Worm (Caenorhabditis elegans): ENCODE results near the gene R13A1.1.

Gene R13A1.1

ce11 chrIV:7235382-7235917, 15.6 kb downstream of the R13A1.1 start (continued):
- TF ChIP-seq nhr-232 (tag; optimal IDR thresholded peaks at IDR 0.05), result no peak
- peak; percentile 75 for TF ChIP-seq ceh-18 (tag; optimal IDR thresholded peaks at IDR 0.05)
- TF ChIP-seq nhr-11 (tag; optimal IDR thresholded peaks at IDR 0.05), result no peak
- no peak for TF ChIP-seq dve-1 (tag; optimal IDR thresholded peaks at IDR 0.05)
- no peak for TF ChIP-seq rnt-1 (tag; optimal IDR thresholded peaks at IDR 0.05)
- no peak for TF ChIP-seq unc-86 (tag; optimal IDR thresholded peaks at IDR 0.05)
- TF ChIP-seq ceh-24 (tag; optimal IDR thresholded peaks at IDR 0.05), result no peak
- peak; percentile 83 for TF ChIP-seq ceh-34 (tag; optimal IDR thresholded peaks at IDR 0.05)
- peak; percentile 70 for TF ChIP-seq tbx-2 (tag; optimal IDR thresholded peaks at IDR 0.05)
- peak; percentile 9 for TF ChIP-seq ceh-2 (tag; optimal IDR thresholded peaks at IDR 0.05)
- no peak for TF ChIP-seq hlh-30 (tag; optimal IDR thresholded peaks at IDR 0.05; ENCODE audit: insufficient read depth)
- TF ChIP-seq lim-6 (tag; optimal IDR thresholded peaks at IDR 0.05), result no peak
- peak; percentile 45 for TF ChIP-seq ref-2 (tag; optimal IDR thresholded peaks at IDR 0.05)
- TF ChIP-seq npax-4 (tag; optimal IDR thresholded peaks at IDR 0.05), result no peak
- peak; percentile 52 for TF ChIP-seq F13H6.1 (tag; optimal IDR thresholded peaks at IDR 0.05)
- no peak for TF ChIP-seq ceh-22 (tag; optimal IDR thresholded peaks at IDR 0.05)
- TF ChIP-seq sox-2 (GFP tag; IDR thresholded peaks at IDR 0.05), result no peak

ce11 chrIV:7236248-7236772, 16.5 kb downstream of the R13A1.1 start:
- no peak for TF ChIP-seq ceh-2 (tag; optimal IDR thresholded peaks at IDR 0.05)
- no peak for TF ChIP-seq nfya-1 (tag; optimal IDR thresholded peaks at IDR 0.05)
- no peak for TF ChIP-seq ets-4 (tag; optimal IDR thresholded peaks at IDR 0.05)
- no peak for TF ChIP-seq hlh-30 (tag; optimal IDR thresholded peaks at IDR 0.05; ENCODE audit: insufficient read depth)
- TF ChIP-seq sdc-2 (tag; optimal IDR thresholded peaks at IDR 0.05), result no peak
- no peak for TF ChIP-seq elt-4 (tag; optimal IDR thresholded peaks at IDR 0.05)
- no peak for TF ChIP-seq ceh-6 (GFP tag; optimal IDR thresholded peaks at IDR 0.05)
- TF ChIP-seq pax-1 (tag; optimal IDR thresholded peaks at IDR 0.05), result no peak

ce11 chrIV:7237668-7238214, 17.9 kb downstream of the R13A1.1 start, which contains the start of gene elo-3:
Gene elo-3, plus strand, starts transcription at chrIV:7237718.
- TF ChIP-seq sox-4 (tag; optimal IDR thresholded peaks at IDR 0.05) (no peak), ahr-1 (tag; optimal IDR thresholded peaks at IDR 0.05) (no peak), dmd-4 (tag; optimal IDR thresholded peaks at IDR 0.05; ENCODE audit: borderline replicate concordance) (no peak), unc-3 (GFP tag; conservative IDR thresholded peaks at IDR 0.05) (no peak), unc-3 (tag; optimal IDR thresholded peaks at IDR 0.05) (no peak), ceh-30 (tag; optimal IDR thresholded peaks at IDR 0.05) (no peak), ceh-2 (tag; optimal IDR thresholded peaks at IDR 0.05) (no peak), hlh-15 (tag; optimal IDR thresholded peaks at IDR 0.05) (no peak), sox-2 (GFP tag; IDR thresholded peaks at IDR 0.05) (no peak), pag-3 (tag; optimal IDR thresholded peaks at IDR 0.05; ENCODE audit: borderline replicate concordance) (no peak), ttx-3 (tag; optimal IDR thresholded peaks at IDR 0.05) (no peak), K02D7.2 (tag; optimal IDR thresholded peaks at IDR 0.05) (no peak)

ce11 chrIV:7240564-7240963, 20.7 kb downstream of the R13A1.1 start:
- no peak for TF ChIP-seq ceh-14 (tag; optimal IDR thresholded peaks at IDR 0.05)
- no peak for TF ChIP-seq sox-2 (GFP tag; IDR thresholded peaks at IDR 0.05)
- TF ChIP-seq pros-1 (tag; optimal IDR thresholded peaks at IDR 0.05), result no peak
- no peak for TF ChIP-seq ceh-45 (GFP tag; IDR thresholded peaks at IDR 0.05)
- TF ChIP-seq dmd-4 (tag; optimal IDR thresholded peaks at IDR 0.05; ENCODE audit: borderline replicate concordance), result no peak
- TF ChIP-seq K09A11.1 (tag; optimal IDR thresholded peaks at IDR 0.05; ENCODE audit: insufficient read depth), result no peak
- TF ChIP-seq ceh-18 (tag; optimal IDR thresholded peaks at IDR 0.05), result no peak
- TF ChIP-seq pag-3 (tag; optimal IDR thresholded peaks at IDR 0.05; ENCODE audit: borderline replicate concordance), result no peak
- no peak for TF ChIP-seq lim-6 (tag; optimal IDR thresholded peaks at IDR 0.05)
- no peak for TF ChIP-seq fkh-6 (tag; optimal IDR thresholded peaks at IDR 0.05)
- no peak for TF ChIP-seq ceh-30 (tag; optimal IDR thresholded peaks at IDR 0.05)
- TF ChIP-seq zip-5 (tag; optimal IDR thresholded peaks at IDR 0.05), result no peak
- TF ChIP-seq ahr-1 (tag; optimal IDR thresholded peaks at IDR 0.05), result no peak
- no peak for TF ChIP-seq ama-1 (optimal IDR thresholded peaks at IDR 0.05)
- no peak for TF ChIP-seq C38D4.7 (GFP tag; optimal IDR thresholded peaks at IDR 0.05)
- TF ChIP-seq elt-4 (tag; optimal IDR thresholded peaks at IDR 0.05), result no peak
- no peak for TF ChIP-seq mec-3 (tag; optimal IDR thresholded peaks at IDR 0.05; ENCODE audit: borderline replicate concordance)
- no peak for TF ChIP-seq hlh-30 (tag; optimal IDR thresholded peaks at IDR 0.05; ENCODE audit: insufficient read depth)
